Worm (Caenorhabditis elegans) whole organism, L3 larva: ENCODE data around the gene C29E4.10.

Source experiments
- nhr-43 ChIP-seq: sonication (generic microtip); optimal IDR thresholded peaks from 2 replicates; lab custom pipeline; 2016; ENCODE audit warnings: mild to moderate bottlenecking, missing genetic modification characterization, missing compliant biosample characterization; ENCODE audit not compliant: poor library complexity, severe bottlenecking
- unc-62 ChIP-seq: fragments of 150-350 bp; sonication (generic microtip); optimal IDR thresholded peaks from 4 replicates; lab custom pipeline; 2014; ENCODE audit warnings: missing biosample characterization, missing genetic modification reagents, missing genetic modification characterization

DNA sequence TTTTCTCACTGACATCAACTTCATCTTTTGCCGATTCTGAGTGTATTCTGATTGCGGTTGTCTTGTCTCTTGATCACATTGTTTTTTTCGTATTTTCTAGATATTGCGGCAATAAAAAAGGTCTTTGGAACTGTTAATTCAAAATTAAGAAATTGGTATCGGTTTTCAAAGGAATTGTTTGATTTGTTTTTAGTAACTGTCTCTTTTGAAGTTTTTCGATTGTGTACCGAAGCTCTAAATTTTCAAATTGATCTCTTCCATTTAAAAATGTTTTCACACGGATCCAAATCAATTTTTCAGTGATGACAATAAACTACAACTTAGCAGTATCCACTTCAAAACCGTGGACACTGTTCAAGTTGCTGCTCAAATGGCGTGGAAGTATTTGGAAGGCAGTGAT is 36.9 kb upstream of the C29E4.10 start, which contains the start of gene best-24:
- TF ChIP-seq nhr-43 (tag; lab: Kevin White, UChicago) (no peak), unc-62 (GFP tag; lab: Kevin White, UChicago) (no peak)
